Fruit fly (Drosophila melanogaster) whole organism, embryonic: ENCODE measurements around the gene Cp190.
A peak's percentile ranks its signal among the peaks of the same experiment; 100 is the strongest.

Experiments used
- Adf1 ChIP-seq: fragments of 200-800 bp; sonication (Bioruptor generic); IDR thresholded peaks from 2 replicates; pipeline ENCODE4 v1.3.6; 2022; ENCODE audit warnings: missing biosample characterization, missing genetic modification characterization
- B-H2 ChIP-seq: fragments of 200-800 bp; sonication (Bioruptor generic); optimal IDR thresholded peaks from 2 replicates; lab custom pipeline; 2018; ENCODE audit warnings: missing biosample characterization, mild to moderate bottlenecking, missing genetic modification characterization
- CG10462 ChIP-seq: fragments of 200-800 bp; sonication (Bioruptor generic); optimal IDR thresholded peaks from 2 replicates; lab custom pipeline; 2016; ENCODE audit warnings: missing biosample characterization, missing genetic modification characterization
- CG10979 ChIP-seq: fragments of 200-800 bp; sonication (Bioruptor generic); optimal IDR thresholded peaks from 2 replicates; lab custom pipeline; 2018; ENCODE audit warnings: missing biosample characterization, mild to moderate bottlenecking, missing genetic modification characterization, moderate library complexity
- CG11723 ChIP-seq: fragments of 200-800 bp; sonication (Bioruptor generic); optimal IDR thresholded peaks from 2 replicates; lab custom pipeline; 2017; ENCODE audit warnings: missing biosample characterization, mild to moderate bottlenecking, missing genetic modification characterization
- CG14667 ChIP-seq: fragments of 200-800 bp; sonication (Bioruptor generic); IDR thresholded peaks from 2 replicates; pipeline ENCODE4 v1.3.6; 2022; ENCODE audit warnings: missing biosample characterization, missing genetic modification characterization
- CG15601 ChIP-seq: fragments of 200-800 bp; sonication (Bioruptor generic); optimal IDR thresholded peaks from 3 replicates; lab custom pipeline; 2019; ENCODE audit warnings: missing biosample characterization, mild to moderate bottlenecking, missing genetic modification characterization, moderate library complexity
- CG1603 ChIP-seq: fragments of 200-800 bp; sonication (Bioruptor generic); optimal IDR thresholded peaks from 2 replicates; lab custom pipeline; 2019; ENCODE audit warnings: missing biosample characterization, mild to moderate bottlenecking, missing genetic modification characterization, moderate library complexity
- CG17359 ChIP-seq: fragments of 200-800 bp; sonication (Bioruptor generic); optimal IDR thresholded peaks from 3 replicates; lab custom pipeline; 2018; ENCODE audit warnings: missing biosample characterization, mild to moderate bottlenecking, missing genetic modification characterization, moderate library complexity
- CG2678 ChIP-seq: fragments of 200-800 bp; sonication (Bioruptor generic); optimal IDR thresholded peaks from 3 replicates; lab custom pipeline; 2019; ENCODE audit warnings: missing biosample characterization, mild to moderate bottlenecking, missing genetic modification characterization, moderate library complexity
- CG2889 ChIP-seq: fragments of 200-800 bp; sonication (Bioruptor generic); IDR thresholded peaks from 3 replicates; pipeline ENCODE4 v1.3.6; 2022; ENCODE audit warnings: missing biosample characterization, missing genetic modification characterization
- CG30020 ChIP-seq: fragments of 200-800 bp; optimal IDR thresholded peaks from 2 replicates; lab custom pipeline; 2019; ENCODE audit warnings: missing biosample characterization, mild to moderate bottlenecking, missing genetic modification characterization, moderate library complexity
- CG3163 ChIP-seq: fragments of 200-800 bp; sonication (Bioruptor generic); optimal IDR thresholded peaks from 3 replicates; lab custom pipeline; 2016; ENCODE audit warnings: missing biosample characterization, missing genetic modification characterization
- CG34422 ChIP-seq: fragments of 200-800 bp; sonication (Bioruptor generic); IDR thresholded peaks from 3 replicates; pipeline ENCODE4 v1.3.6; 2022; ENCODE audit warnings: missing biosample characterization, missing genetic modification characterization
- CG4617 ChIP-seq: fragments of 200-800 bp; sonication (Bioruptor generic); optimal IDR thresholded peaks from 3 replicates; lab custom pipeline; 2016; ENCODE audit warnings: missing biosample characterization, missing genetic modification characterization, borderline replicate concordance
- CG6175 ChIP-seq: fragments of 200-800 bp; sonication (Bioruptor generic); IDR thresholded peaks from 3 replicates; pipeline ENCODE4 v1.3.6; 2022; ENCODE audit warnings: missing biosample characterization, missing genetic modification characterization
- CG7271 ChIP-seq: fragments of 200-800 bp; sonication (Bioruptor generic); optimal IDR thresholded peaks from 2 replicates; lab custom pipeline; 2018; ENCODE audit warnings: missing biosample characterization, mild to moderate bottlenecking, missing genetic modification characterization, moderate library complexity
- CG7357 ChIP-seq: fragments of 200-800 bp; sonication (Bioruptor generic); IDR thresholded peaks from 3 replicates; pipeline ENCODE4 v1.3.6; 2022; ENCODE audit warnings: missing biosample characterization, missing genetic modification characterization
- CG9437 ChIP-seq: fragments of 200-800 bp; sonication (Bioruptor generic); optimal IDR thresholded peaks from 2 replicates; lab custom pipeline; 2018; ENCODE audit warnings: missing biosample characterization, mild to moderate bottlenecking, missing genetic modification characterization
- Dfd ChIP-seq, 2 experiments: fragments of >200 bp; optimal IDR thresholded peaks; 2 replicates each; lab custom pipeline; 2017; ENCODE audit warnings: missing biosample characterization in 2 of 2, missing genetic modification characterization in 2 of 2
- Eip74EF ChIP-seq, 2 experiments: fragments of 200-800 bp in 1 of 2; fragments of >200 bp in 1 of 2; sonication (Bioruptor generic) in 1 of 2; optimal IDR thresholded peaks; 2 replicates each; lab custom pipeline; 2017 to 2019; ENCODE audit warnings: missing biosample characterization in 2 of 2, missing genetic modification characterization in 2 of 2, mild to moderate bottlenecking in 1 of 2, moderate library complexity in 1 of 2
- Myb ChIP-seq: fragments of 200-800 bp; sonication (Bioruptor generic); optimal IDR thresholded peaks from 2 replicates; lab custom pipeline; 2016; ENCODE audit warnings: missing biosample characterization, missing genetic modification characterization
- Ravus ChIP-seq: fragments of 200-800 bp; sonication (Bioruptor generic); IDR thresholded peaks from 2 replicates; pipeline ENCODE4 v1.3.6; 2022; ENCODE audit warnings: missing biosample characterization, missing genetic modification characterization
- Sox102F ChIP-seq: fragments of 200-800 bp; sonication (Bioruptor generic); optimal IDR thresholded peaks from 2 replicates; lab custom pipeline; 2018; ENCODE audit warnings: missing biosample characterization, mild to moderate bottlenecking, missing genetic modification characterization, moderate library complexity
- Ssrp ChIP-seq: fragments of 200-800 bp; sonication (Bioruptor generic); optimal IDR thresholded peaks from 2 replicates; lab custom pipeline; 2018; ENCODE audit warnings: missing biosample characterization, mild to moderate bottlenecking, missing genetic modification characterization, moderate library complexity
- Stat92E ChIP-seq, 3 experiments: fragments of >200 bp in 2 of 3; fragments of 200-800 bp in 1 of 3; sonication (Bioruptor generic) in 1 of 3; optimal IDR thresholded peaks; 2 replicates each; lab custom pipeline; 2017 to 2019; ENCODE audit warnings: missing biosample characterization in 3 of 3, missing genetic modification characterization in 3 of 3, mild to moderate bottlenecking in 1 of 3, moderate library complexity in 1 of 3
- bowl ChIP-seq: fragments of 200-800 bp; sonication (Bioruptor generic); IDR thresholded peaks from 2 replicates; pipeline ENCODE4 v1.3.6; 2022; ENCODE audit warnings: missing biosample characterization, missing genetic modification characterization
- chm ChIP-seq: fragments of 200-800 bp; sonication (Bioruptor generic); IDR thresholded peaks from 2 replicates; pipeline ENCODE4 v1.3.6; 2022; ENCODE audit warnings: missing biosample characterization, missing genetic modification characterization
- chn ChIP-seq: fragments of 200-800 bp; sonication (Bioruptor generic); optimal IDR thresholded peaks from 2 replicates; lab custom pipeline; 2016; ENCODE audit warnings: missing biosample characterization, missing genetic modification characterization
- crc ChIP-seq: fragments of 200-800 bp; sonication (Bioruptor generic); optimal IDR thresholded peaks from 2 replicates; lab custom pipeline; 2016; ENCODE audit warnings: missing biosample characterization, missing genetic modification characterization
- dan ChIP-seq: fragments of 200-800 bp; sonication (Bioruptor generic); IDR thresholded peaks from 2 replicates; pipeline ENCODE4 v1.3.6; 2022; ENCODE audit warnings: missing biosample characterization, missing genetic modification characterization
- dimm ChIP-seq: fragments of 200-800 bp; sonication (Bioruptor generic); IDR thresholded peaks from 2 replicates; pipeline ENCODE4 v1.3.6; 2022; ENCODE audit warnings: missing biosample characterization, missing genetic modification characterization
- fru ChIP-seq: fragments of >200 bp; optimal IDR thresholded peaks from 2 replicates; lab custom pipeline; 2017
- fu2 ChIP-seq: fragments of 200-800 bp; sonication (Bioruptor generic); optimal IDR thresholded peaks from 2 replicates; lab custom pipeline; 2016; ENCODE audit warnings: missing biosample characterization, missing genetic modification characterization
- insv ChIP-seq, 2 experiments: fragments of 200-800 bp; sonication (Bioruptor generic); optimal IDR thresholded peaks; 3 replicates each; lab custom pipeline; 2016 to 2018; ENCODE audit warnings: missing biosample characterization in 2 of 2, missing genetic modification characterization in 2 of 2
- jigr1 ChIP-seq: fragments of 200-800 bp; sonication (Bioruptor generic); IDR thresholded peaks from 3 replicates; pipeline ENCODE4 v1.3.6; 2022; ENCODE audit warnings: missing biosample characterization, missing genetic modification characterization
- lbe ChIP-seq: fragments of 200-800 bp; sonication (Bioruptor generic); optimal IDR thresholded peaks from 2 replicates; lab custom pipeline; 2016; ENCODE audit warnings: missing biosample characterization, mild to moderate bottlenecking, missing genetic modification characterization
- lov ChIP-seq, 2 experiments: fragments of 200-800 bp in 1 of 2; fragments of >200 bp in 1 of 2; sonication (Bioruptor generic) in 1 of 2; IDR thresholded peaks in 1 of 2; optimal IDR thresholded peaks in 1 of 2; 2 replicates in 1 of 2; 3 replicates in 1 of 2; pipeline versions ENCODE4 v1.3.6 to Lab custom; 2017 to 2022; ENCODE audit warnings: missing biosample characterization in 1 of 2, missing genetic modification characterization in 1 of 2
- p53 ChIP-seq: fragments of 200-800 bp; sonication (Bioruptor generic); optimal IDR thresholded peaks from 2 replicates; lab custom pipeline; 2016; ENCODE audit warnings: missing biosample characterization, missing genetic modification characterization
- phol ChIP-seq: fragments of 200-800 bp; sonication (Bioruptor generic); optimal IDR thresholded peaks from 3 replicates; lab custom pipeline; 2018; ENCODE audit warnings: missing biosample characterization, mild to moderate bottlenecking, missing genetic modification characterization, moderate library complexity
- pnt ChIP-seq: fragments of 200-800 bp; sonication (Bioruptor generic); optimal IDR thresholded peaks from 3 replicates; lab custom pipeline; 2016; ENCODE audit warnings: missing biosample characterization, missing genetic modification characterization
- prd ChIP-seq, 3 experiments: fragments of >200 bp in 2 of 3; fragments of 200-800 bp in 1 of 3; sonication (Bioruptor generic) in 1 of 3; optimal IDR thresholded peaks in 2 of 3; IDR thresholded peaks in 1 of 3; 2 replicates in 2 of 3; 3 replicates in 1 of 3; pipeline versions ENCODE4 v1.3.6 to Lab custom; 2017 to 2022; ENCODE audit warnings: missing biosample characterization in 1 of 3, missing genetic modification characterization in 1 of 3
- sqz ChIP-seq: fragments of 200-800 bp; sonication (Bioruptor generic); optimal IDR thresholded peaks from 3 replicates; lab custom pipeline; 2018; ENCODE audit warnings: missing biosample characterization, mild to moderate bottlenecking, missing genetic modification characterization
- ssp ChIP-seq: fragments of 200-800 bp; sonication (Bioruptor generic); IDR thresholded peaks from 2 replicates; pipeline ENCODE4 v1.3.6; 2022; ENCODE audit warnings: missing biosample characterization, missing genetic modification characterization
- sug ChIP-seq: fragments of 200-800 bp; optimal IDR thresholded peaks from 2 replicates; lab custom pipeline; 2019; ENCODE audit warnings: missing biosample characterization, mild to moderate bottlenecking, missing genetic modification characterization, moderate library complexity
- tll ChIP-seq, 2 experiments: fragments of 200-800 bp in 1 of 2; fragments of >200 bp in 1 of 2; sonication (Bioruptor generic) in 1 of 2; optimal IDR thresholded peaks; 2 replicates each; lab custom pipeline; 2017 to 2019; ENCODE audit warnings: missing biosample characterization in 2 of 2, missing genetic modification characterization in 2 of 2, mild to moderate bottlenecking in 1 of 2, moderate library complexity in 1 of 2
- toy ChIP-seq: fragments of 200-800 bp; sonication (Bioruptor generic); IDR thresholded peaks from 2 replicates; pipeline ENCODE4 v1.3.6; 2022; ENCODE audit warnings: missing biosample characterization, missing genetic modification characterization
- zen ChIP-seq: fragments of 200-800 bp; sonication (Bioruptor generic); optimal IDR thresholded peaks from 3 replicates; lab custom pipeline; 2018; ENCODE audit warnings: missing biosample characterization, mild to moderate bottlenecking, missing genetic modification characterization, moderate library complexity

Gene Cp190

dm6 chr3R:15319912-15320746 is 45.1 kb upstream of the Cp190 start, which contains the start of the genes CG6276 and CG44040 (continued):
- TF ChIP-seq sug, result peak; percentile 49
- TF ChIP-seq CG9437 (GFP tag; lab: Kevin White, UChicago), result peak; percentile 51
- peak; percentile 2 for TF ChIP-seq CG3163
- no peak for TF ChIP-seq tll (GFP tag; optimal IDR thresholded peaks at IDR 0.05; lab: Kevin White, UChicago)
- TF ChIP-seq CG7271 (tag; lab: Kevin White, UChicago), result no peak
- TF ChIP-seq p53 (GFP tag; lab: Kevin White, UChicago), result peak; percentile 23
- peak; percentile 22 for TF ChIP-seq Ssrp (tag; lab: Kevin White, UChicago)
- TF ChIP-seq pnt (GFP tag; lab: Kevin White, UChicago), result no peak
- no peak for TF ChIP-seq bowl (GFP tag; lab: Robert Waterston, UW)
- TF ChIP-seq CG34422 (GFP tag; lab: Robert Waterston, UW), result no peak
- no peak for TF ChIP-seq sqz (GFP tag; lab: Kevin White, UChicago)
- TF ChIP-seq dan (GFP tag; lab: Robert Waterston, UW), result no peak
- no peak for TF ChIP-seq toy (GFP tag; lab: Robert Waterston, UW)
- TF ChIP-seq CG30020 (tag; lab: Kevin White, UChicago), result peak; percentile 14
- peak; percentile 45 for TF ChIP-seq B-H2 (GFP tag; lab: Kevin White, UChicago)
- TF ChIP-seq CG15601 (tag; lab: Kevin White, UChicago), result peak; percentile 10
- no peak for TF ChIP-seq chm (GFP tag; lab: Robert Waterston, UW)
- TF ChIP-seq ssp (GFP tag; lab: Robert Waterston, UW), result no peak
- no peak for TF ChIP-seq zen (tag; lab: Kevin White, UChicago)
- no peak for TF ChIP-seq Stat92E (GFP tag; optimal IDR thresholded peaks at IDR 0.05; lab: Kevin White, UChicago)
- peak; percentile 16 for TF ChIP-seq chn
- no peak for TF ChIP-seq CG14667 (GFP tag; lab: Robert Waterston, UW)
- TF ChIP-seq crc (GFP tag; lab: Kevin White, UChicago), result peak; percentile 22
- TF ChIP-seq lbe (GFP tag; lab: Kevin White, UChicago), result peak; percentile 63
- no peak for TF ChIP-seq CG7357 (GFP tag; lab: Robert Waterston, UW)
- 0 out of 2 replicates have a peak, but pooled peaks have one; percentile 23 for TF ChIP-seq Adf1 (GFP tag; lab: Robert Waterston, UW)
- TF ChIP-seq prd (optimal IDR thresholded peaks at IDR 0.05; lab: Kevin White, UChicago), result no peak
- peak; percentile 32; the same call in 1 of the 3 replicates for TF ChIP-seq prd (GFP tag; IDR thresholded peaks at IDR 0.05; lab: Robert Waterston, UW)
- TF ChIP-seq CG17359 (tag; lab: Kevin White, UChicago), result peak; percentile 22
- peak; percentile 55 for TF ChIP-seq CG1603 (tag; lab: Kevin White, UChicago)
- peak; percentile 65 for TF ChIP-seq CG2678 (tag; lab: Kevin White, UChicago)
- TF ChIP-seq Eip74EF (GFP tag; optimal IDR thresholded peaks at IDR 0.05; lab: Kevin White, UChicago), result no peak
- TF ChIP-seq insv (GFP tag; optimal IDR thresholded peaks at IDR 0.05; lab: Kevin White, UChicago), result peak in 1 of 2 experiments; percentile 3
- TF ChIP-seq dimm (GFP tag; lab: Robert Waterston, UW), result no peak
- no peak for TF ChIP-seq fru
- peak; percentile 42 for TF ChIP-seq phol (tag; lab: Kevin White, UChicago)
- TF ChIP-seq Myb (GFP tag; lab: Kevin White, UChicago), result no peak
- TF ChIP-seq CG10979 (tag; lab: Kevin White, UChicago), result peak; percentile 23
- no peak for TF ChIP-seq Ravus (GFP tag; lab: Robert Waterston, UW)
- TF ChIP-seq CG11723 (GFP tag; lab: Kevin White, UChicago), result peak; percentile 22
- TF ChIP-seq lov (optimal IDR thresholded peaks at IDR 0.05; lab: Kevin White, UChicago), result no peak
- no peak for TF ChIP-seq lov (GFP tag; IDR thresholded peaks at IDR 0.05; lab: Robert Waterston, UW)
- no peak for TF ChIP-seq fu2 (GFP tag; lab: Kevin White, UChicago)
- no peak for TF ChIP-seq Dfd (GFP tag; optimal IDR thresholded peaks at IDR 0.05; lab: Kevin White, UChicago)
- TF ChIP-seq Sox102F, result peak; percentile 35
- no peak for TF ChIP-seq CG6175
- peak; percentile 22 for TF ChIP-seq CG10462 (GFP tag; lab: Kevin White, UChicago)
- no peak for TF ChIP-seq jigr1 (GFP tag; lab: Robert Waterston, UW)
- TF ChIP-seq CG2889 (GFP tag; lab: Robert Waterston, UW), result no peak
- peak; percentile 24 for TF ChIP-seq CG4617 (GFP tag; lab: Kevin White, UChicago)
